Worm (Caenorhabditis elegans) whole organism, late embryonic: ENCODE data around the gene mec-14.

Experiments used
- C08G9.2 ChIP-seq: sonication (generic microtip); optimal IDR thresholded peaks from 2 replicates; lab custom pipeline; 2016; ENCODE audit warnings: mild to moderate bottlenecking, missing genetic modification characterization, moderate library complexity, missing compliant biosample characterization
- ceh-22 ChIP-seq: sonication (generic microtip); optimal IDR thresholded peaks from 2 replicates; lab custom pipeline; 2017; ENCODE audit warnings: missing biosample characterization, missing genetic modification characterization
- gmeb-2 ChIP-seq: sonication (generic microtip); optimal IDR thresholded peaks from 2 replicates; lab custom pipeline; 2016; ENCODE audit warnings: missing genetic modification characterization, inconsistent platforms, missing compliant biosample characterization
- pag-3 ChIP-seq: sonication (generic microtip); optimal IDR thresholded peaks from 2 replicates; lab custom pipeline; 2016; ENCODE audit warnings: missing compliant biosample characterization, missing genetic modification characterization, borderline replicate concordance
- rnt-1 ChIP-seq: sonication (generic microtip); optimal IDR thresholded peaks from 2 replicates; lab custom pipeline; 2016; ENCODE audit warnings: missing genetic modification characterization, missing compliant biosample characterization

- TF ChIP-seq rnt-1 (tag; lab: Kevin White, UChicago) (no peak), ceh-22 (no peak), pag-3 (tag; lab: Kevin White, UChicago) (no peak), C08G9.2 (no peak), gmeb-2 (tag; lab: Kevin White, UChicago) (no peak)
Measured at ce11 chrIII:7238727-7239126, 45.9 kb upstream of the mec-14 start, which contains the start of gene pars-1.
